Worm (Caenorhabditis elegans) whole organism, midembryonic: Measurements from ENCODE around the gene ptp-2.
"Not testable (repeated sequence)": the region's sequence is repeated elsewhere in the genome, so short reads cannot be mapped to it uniquely, and the experiment has no call there.

Experiments
- T22C8.4 ChIP-seq: fragments of 200-800 bp; sonication (Bioruptor generic); IDR thresholded peaks from 2 replicates; pipeline ENCODE4 v1.3.6; 2022; ENCODE audit warnings: missing genetic modification characterization, missing compliant biosample characterization
- cog-1 ChIP-seq: sonication (generic microtip); optimal IDR thresholded peaks from 2 replicates; lab custom pipeline; 2016; ENCODE audit warnings: missing genetic modification characterization, missing compliant biosample characterization
- flt-1 ChIP-seq: fragments of 200-800 bp; sonication (Bioruptor generic); IDR thresholded peaks from 2 replicates; pipeline ENCODE4 v1.3.6; 2022; ENCODE audit warnings: missing genetic modification characterization, missing compliant biosample characterization
- klf-2 ChIP-seq: fragments of 200-800 bp; sonication (Bioruptor generic); conservative IDR thresholded peaks from 2 replicates; pipeline ENCODE4 v1.3.6; 2022; ENCODE audit warnings: missing genetic modification reagents, missing genetic modification characterization, missing compliant biosample characterization
- med-1 ChIP-seq: sonication (generic microtip); optimal IDR thresholded peaks from 2 replicates; lab custom pipeline; 2017; ENCODE audit warnings: missing genetic modification characterization, mild to moderate bottlenecking, missing compliant biosample characterization, antibody characterized with exemption, missing genetic modification reagents; ENCODE audit not compliant: insufficient read depth
- ref-1 ChIP-seq: fragments of 200-800 bp; sonication (Bioruptor generic); conservative IDR thresholded peaks from 2 replicates; pipeline ENCODE4 v1.3.6; 2022; ENCODE audit warnings: missing genetic modification reagents, missing genetic modification characterization, missing compliant biosample characterization
- tab-1 ChIP-seq: fragments of 200-800 bp; sonication (Bioruptor generic); IDR thresholded peaks from 2 replicates; pipeline ENCODE4 v1.3.6; 2022; ENCODE audit warnings: missing genetic modification characterization, missing compliant biosample characterization
- ztf-23 ChIP-seq: fragments of 200-800 bp; sonication (Bioruptor generic); IDR thresholded peaks from 2 replicates; pipeline ENCODE4 v1.3.6; 2022; ENCODE audit warnings: missing genetic modification reagents, missing genetic modification characterization, missing compliant biosample characterization
- ztf-29 ChIP-seq: fragments of 200-800 bp; sonication (Bioruptor generic); IDR thresholded peaks from 2 replicates; pipeline ENCODE4 v1.3.6; 2022; ENCODE audit warnings: missing genetic modification reagents, missing genetic modification characterization, missing compliant biosample characterization

Gene ptp-2

DNA sequence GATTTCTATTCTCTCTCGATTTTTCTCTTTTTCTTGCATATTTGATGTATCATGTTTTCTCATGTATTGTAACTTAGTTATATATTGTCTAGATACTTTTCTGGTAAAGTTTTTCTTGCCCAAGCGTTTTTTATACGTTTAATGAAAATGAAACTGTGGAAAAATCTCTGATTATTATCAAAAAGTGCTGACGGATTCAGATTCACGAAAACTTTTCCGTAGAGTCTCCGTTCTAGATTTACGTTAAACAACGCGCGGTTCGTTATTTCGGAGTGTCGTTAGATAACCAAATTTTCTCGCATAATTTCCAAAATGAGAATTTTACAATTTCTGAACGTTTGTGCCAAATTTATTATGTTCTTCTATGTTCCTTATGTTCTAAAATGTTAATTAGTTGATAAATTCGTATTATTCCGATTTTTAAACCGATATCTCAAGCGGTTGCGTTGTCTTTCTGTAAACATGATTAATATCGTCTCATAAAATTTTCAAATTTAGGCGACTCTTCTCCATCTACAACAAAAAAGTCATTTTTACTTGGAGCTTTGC is at the start of gene ptp-2:
ptp-2 (plus strand) TSS at position 499 of the 549 bp plus-strand sequence.
- TF ChIP-seq flt-1 (GFP tag; lab: Robert Waterston, UW) (0 out of 2 replicates have a peak, but pooled peaks have one; percentile 27), ref-1 (GFP tag; lab: Robert Waterston, UW) (no peak), ztf-23 (GFP tag; lab: Robert Waterston, UW) (no peak), tab-1 (GFP tag; lab: Robert Waterston, UW) (no peak)

DNA sequence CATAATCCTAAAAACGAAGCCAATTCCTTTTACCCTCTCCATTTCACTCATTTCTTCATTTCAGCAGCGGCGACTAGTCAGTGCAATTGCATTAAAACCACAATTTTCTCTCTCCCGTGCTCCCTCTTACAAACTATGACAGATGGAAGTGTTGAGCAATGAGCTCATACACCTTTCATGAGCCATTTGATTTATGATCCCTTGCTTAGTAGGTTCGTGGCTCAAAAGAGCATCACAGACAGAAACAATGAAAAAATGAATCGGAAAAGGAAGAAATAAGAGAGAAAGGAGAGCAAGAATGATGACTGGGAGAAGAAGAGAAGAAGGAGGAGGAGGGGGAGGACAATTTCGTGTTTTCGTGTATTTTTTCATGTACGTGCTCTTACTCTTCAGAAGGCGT is 46.9 kb upstream of the ptp-2 start:
- no peak for TF ChIP-seq ztf-29
- no peak for TF ChIP-seq med-1
- no peak for TF ChIP-seq ztf-23 (GFP tag; lab: Robert Waterston, UW)
- TF ChIP-seq tab-1 (GFP tag; lab: Robert Waterston, UW), result no peak
- TF ChIP-seq klf-2 (GFP tag; lab: Robert Waterston, UW), result no peak
- TF ChIP-seq ref-1 (GFP tag; lab: Robert Waterston, UW), result no peak
- no peak for TF ChIP-seq T22C8.4 (GFP tag; lab: Robert Waterston, UW)
- TF ChIP-seq flt-1 (GFP tag; lab: Robert Waterston, UW), result no peak
- TF ChIP-seq cog-1, result no peak

DNA sequence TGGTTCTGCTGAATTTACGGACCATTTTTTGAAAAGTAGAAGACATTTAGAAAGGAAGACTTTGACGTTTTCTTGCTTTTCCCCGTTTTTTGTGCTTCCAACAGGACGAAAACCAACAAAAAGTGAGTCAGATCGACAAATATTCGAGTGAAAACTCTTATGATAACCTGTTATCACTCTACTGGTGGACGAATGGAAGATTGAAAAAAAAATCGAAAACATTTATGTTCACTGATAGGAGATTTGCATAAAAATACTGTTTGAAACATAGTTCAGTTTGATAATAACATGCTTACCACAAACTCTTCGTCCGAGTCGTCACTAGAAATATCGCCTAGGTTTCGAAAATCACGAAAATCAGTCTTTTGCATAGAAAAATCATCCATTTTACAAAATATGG is 46.0 kb upstream of the ptp-2 start:
- no peak for TF ChIP-seq flt-1 (GFP tag; lab: Robert Waterston, UW)
- no peak for TF ChIP-seq ref-1 (GFP tag; lab: Robert Waterston, UW)
- no peak for TF ChIP-seq T22C8.4 (GFP tag; lab: Robert Waterston, UW)
- TF ChIP-seq klf-2 (GFP tag; lab: Robert Waterston, UW), result no peak
- TF ChIP-seq tab-1 (GFP tag; lab: Robert Waterston, UW), result no peak
- TF ChIP-seq cog-1, result no peak
- TF ChIP-seq ztf-23 (GFP tag; lab: Robert Waterston, UW), result no peak
- no peak for TF ChIP-seq ztf-29
- no peak for TF ChIP-seq med-1

DNA sequence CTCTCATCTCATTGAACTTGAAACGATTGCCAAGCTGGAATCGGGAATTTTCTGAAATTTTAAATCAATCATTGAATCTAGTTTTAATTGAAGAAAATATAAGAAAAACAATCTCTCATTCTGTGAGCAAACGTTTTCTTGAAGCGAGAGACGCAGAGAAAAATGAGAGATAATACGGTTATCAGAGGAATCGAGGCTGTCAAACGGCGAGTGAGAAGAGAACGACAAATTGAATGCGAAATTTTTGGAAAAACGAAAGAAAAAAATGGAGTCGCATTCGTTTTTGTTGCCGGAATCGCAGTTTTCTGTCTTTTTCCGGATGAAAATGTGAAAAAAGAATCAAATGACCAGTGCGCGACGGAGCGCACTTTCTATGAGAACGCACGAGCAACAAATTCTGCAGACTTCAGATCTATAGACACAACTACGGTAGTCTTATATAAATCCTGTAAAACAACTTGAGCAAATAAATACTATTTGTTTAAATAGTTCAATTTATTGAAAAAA is 44.8 kb upstream of the ptp-2 start, which contains the start of gene tex-2:
tex-2 (minus strand) TSS at position 51 of the 507 bp plus-strand sequence.
- 0 out of 2 replicates have a peak, but pooled peaks have one; percentile 39 for TF ChIP-seq ztf-23 (GFP tag; lab: Robert Waterston, UW)
- no peak for TF ChIP-seq cog-1

DNA sequence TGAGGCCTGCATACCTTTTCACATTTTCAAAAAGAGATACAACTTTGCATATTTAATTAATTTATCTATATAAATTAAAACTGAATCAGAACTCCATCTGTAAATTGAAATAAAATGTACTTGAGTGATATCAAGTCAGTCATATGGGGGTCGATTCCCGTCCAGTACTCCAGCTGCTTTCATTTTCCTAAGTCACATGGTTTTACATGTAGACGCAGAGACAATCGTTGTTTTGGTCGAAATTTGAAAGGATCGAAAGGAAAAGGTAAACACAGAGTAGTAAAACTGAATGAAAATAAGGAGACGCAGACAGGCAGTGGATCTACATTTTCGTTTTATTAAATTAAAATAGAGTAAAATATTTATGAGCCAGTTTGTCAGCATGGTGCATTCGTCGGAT is 44.3 kb upstream of the ptp-2 start:
- TF ChIP-seq klf-2 (GFP tag; lab: Robert Waterston, UW) (no peak), ztf-29 (no peak), T22C8.4 (GFP tag; lab: Robert Waterston, UW) (no peak), ref-1 (GFP tag; lab: Robert Waterston, UW) (no peak), med-1 (no peak), tab-1 (GFP tag; lab: Robert Waterston, UW) (no peak), flt-1 (GFP tag; lab: Robert Waterston, UW) (no peak), ztf-23 (GFP tag; lab: Robert Waterston, UW) (no peak), cog-1 (no peak)

DNA sequence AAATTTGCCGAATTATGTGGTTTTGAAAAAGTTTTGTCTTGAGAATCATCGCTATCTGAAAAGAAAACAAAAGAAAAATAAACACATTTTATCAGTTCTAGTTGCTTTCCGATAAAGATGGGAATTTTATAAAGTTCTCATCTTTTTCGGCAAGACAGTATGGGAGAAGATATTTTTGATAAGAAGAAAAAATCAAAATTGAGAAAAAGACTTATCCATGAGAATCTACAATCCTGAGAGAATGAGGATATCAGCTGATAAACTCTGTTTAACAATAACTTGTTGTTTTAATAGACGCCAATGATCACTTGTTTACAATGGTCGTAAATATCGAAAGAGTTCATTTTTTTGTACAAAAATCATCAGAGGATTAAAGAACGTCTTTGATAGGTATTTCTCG is 42.4 kb upstream of the ptp-2 start, which contains the start of gene F55C12.6:
F55C12.6 (minus strand) TSS at position 101 of the 400 bp plus-strand sequence.
- TF ChIP-seq ztf-23 (GFP tag; lab: Robert Waterston, UW), result no peak
- no peak for TF ChIP-seq med-1
- no peak for TF ChIP-seq tab-1 (GFP tag; lab: Robert Waterston, UW)
- TF ChIP-seq cog-1, result no peak
- TF ChIP-seq klf-2 (GFP tag; lab: Robert Waterston, UW), result no peak
- TF ChIP-seq T22C8.4 (GFP tag; lab: Robert Waterston, UW), result no peak
- TF ChIP-seq flt-1 (GFP tag; lab: Robert Waterston, UW), result no peak
- no peak for TF ChIP-seq ztf-29
- no peak for TF ChIP-seq ref-1 (GFP tag; lab: Robert Waterston, UW)

DNA sequence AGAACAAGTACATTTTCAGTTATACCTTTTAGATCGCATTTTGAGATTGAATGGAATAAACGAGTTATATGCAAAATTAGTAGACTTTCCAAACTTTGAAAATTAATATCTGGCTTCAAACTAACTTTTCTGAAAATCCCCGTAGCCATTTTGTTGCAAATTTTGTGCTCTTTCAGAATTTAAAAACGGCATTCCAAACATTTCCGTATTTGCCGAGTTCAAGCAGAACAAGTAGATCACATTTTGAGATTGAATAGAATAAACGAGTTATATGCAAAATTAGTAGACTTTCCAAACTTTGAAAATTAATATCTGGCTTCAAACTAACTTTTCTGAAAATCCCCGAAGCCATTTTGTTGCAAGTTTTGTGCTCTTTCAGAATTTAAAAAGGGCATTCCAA is 41.9 kb upstream of the ptp-2 start, which contains the start of gene F55C12.2:
F55C12.2 (plus strand) TSS at position 301 of the 400 bp plus-strand sequence.
- TF ChIP-seq T22C8.4 (GFP tag; lab: Robert Waterston, UW); cog-1; flt-1 (GFP tag; lab: Robert Waterston, UW): not testable (repeated sequence)

DNA sequence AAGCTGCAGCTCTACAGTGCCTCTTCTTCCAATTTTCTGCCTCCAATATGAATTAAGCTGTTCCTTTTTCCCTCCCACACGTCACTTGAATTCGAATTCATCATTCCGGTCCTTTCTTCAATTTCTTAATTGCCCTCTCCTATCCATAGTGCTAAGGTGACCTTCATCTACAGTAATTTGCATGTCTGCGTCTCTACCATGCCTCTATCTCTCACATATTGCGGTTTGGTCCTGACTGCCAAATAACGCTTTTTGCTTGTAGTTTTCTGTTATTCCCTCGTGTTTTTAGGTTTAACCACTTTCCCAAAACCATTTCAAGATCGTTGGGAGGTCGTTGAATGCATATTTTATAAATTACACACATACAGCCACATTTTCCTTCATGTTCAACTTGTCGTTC is 37.8 kb upstream of the ptp-2 start:
- TF ChIP-seq flt-1 (GFP tag; lab: Robert Waterston, UW), result no peak
- TF ChIP-seq ztf-23 (GFP tag; lab: Robert Waterston, UW), result no peak
- TF ChIP-seq T22C8.4 (GFP tag; lab: Robert Waterston, UW), result no peak
- no peak for TF ChIP-seq tab-1 (GFP tag; lab: Robert Waterston, UW)
- no peak for TF ChIP-seq ref-1 (GFP tag; lab: Robert Waterston, UW)
- no peak for TF ChIP-seq klf-2 (GFP tag; lab: Robert Waterston, UW)

DNA sequence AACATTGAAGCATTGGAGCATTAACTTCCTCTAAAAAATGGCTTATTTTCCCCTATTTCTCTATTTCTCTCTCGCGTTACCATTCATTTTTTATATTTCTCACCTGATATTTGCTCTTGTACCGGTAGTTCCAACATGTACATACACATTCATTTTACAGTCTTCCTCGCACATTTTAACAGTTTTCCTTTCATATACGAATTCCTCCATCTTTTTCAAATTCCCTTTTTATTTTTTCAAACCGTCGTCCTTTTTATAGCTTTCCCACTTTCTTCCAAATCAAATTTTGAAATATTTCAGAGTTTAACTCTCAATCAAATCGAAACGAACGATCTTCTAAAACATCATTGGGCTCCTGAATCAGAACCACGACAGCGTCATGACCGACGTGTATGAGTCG is 34.2 kb upstream of the ptp-2 start, which contains the start of gene rfip-1:
rfip-1 (plus strand) TSS at position 301 of the 400 bp plus-strand sequence.
- TF ChIP-seq cog-1 (no peak), tab-1 (GFP tag; lab: Robert Waterston, UW) (no peak)

DNA sequence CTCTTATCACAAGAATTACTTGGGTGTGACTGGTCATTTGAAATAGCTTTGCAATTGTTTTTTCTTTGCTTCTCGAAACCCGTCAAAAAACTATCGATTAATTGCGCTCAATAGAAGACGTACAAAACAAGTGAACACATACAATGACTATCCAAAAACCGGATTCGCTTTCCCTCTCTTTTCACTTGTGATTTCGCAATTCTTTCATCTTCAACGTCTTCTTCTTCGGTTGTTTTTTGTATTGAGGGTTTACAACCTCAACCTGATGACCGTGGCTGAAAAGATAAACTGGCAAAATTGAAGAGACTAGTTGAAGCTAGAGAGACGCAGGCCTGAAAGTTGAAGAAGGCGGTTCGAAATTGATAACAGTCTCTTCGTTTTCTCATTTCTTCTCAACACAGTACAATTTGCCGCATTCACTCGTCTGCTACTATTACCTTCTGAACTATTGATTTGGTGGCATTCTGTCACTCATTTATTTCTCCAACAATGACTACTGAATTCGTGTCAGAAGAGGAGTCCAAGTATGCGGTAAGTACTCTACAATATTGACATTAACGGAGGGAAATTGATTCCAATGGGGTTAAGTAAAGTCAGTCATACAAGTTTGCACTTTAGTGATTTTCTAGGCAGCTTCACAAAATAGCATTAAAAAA is 32.4 kb upstream of the ptp-2 start:
- TF ChIP-seq ztf-23 (GFP tag; lab: Robert Waterston, UW) (no peak), ref-1 (GFP tag; lab: Robert Waterston, UW) (no peak), flt-1 (GFP tag; lab: Robert Waterston, UW) (no peak), ztf-29 (no peak), tab-1 (GFP tag; lab: Robert Waterston, UW) (no peak), med-1 (no peak), cog-1 (no peak), T22C8.4 (GFP tag; lab: Robert Waterston, UW) (no peak), klf-2 (GFP tag; lab: Robert Waterston, UW) (no peak)
